Worm (Caenorhabditis elegans): Measurements from ENCODE around the gene madf-11.

DNA sequence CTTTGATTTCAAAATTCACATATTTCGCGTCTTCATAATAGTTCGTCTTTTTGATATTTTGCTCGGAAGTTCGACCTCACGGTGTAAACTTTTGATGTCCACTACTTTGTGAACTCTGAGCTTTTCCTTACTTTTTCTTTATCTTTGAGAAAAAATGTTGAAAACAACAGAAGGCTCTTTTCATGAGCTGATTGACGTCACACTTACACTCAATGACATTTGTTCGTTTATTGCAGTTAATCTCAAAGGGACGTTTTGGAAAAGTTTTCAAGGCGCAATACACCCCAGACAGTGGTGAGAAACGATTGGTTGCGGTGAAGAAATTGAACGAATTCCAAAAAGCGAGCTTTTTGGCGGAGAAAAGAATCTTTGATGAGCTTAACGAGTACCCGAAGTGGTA lies 25.9 kb upstream of the madf-11 start:
- TF ChIP-seq him-1 (tag; optimal IDR thresholded peaks at IDR 0.05) (no peak), W03F9.2 (tag; optimal IDR thresholded peaks at IDR 0.05) (no peak), dao-5 (tag; optimal IDR thresholded peaks at IDR 0.05) (no peak)
